Worm (Caenorhabditis elegans) whole organism, L3 larva: ENCODE data around the gene F43G6.17.

Experiments
- ZK546.5 ChIP-seq: sonication (generic microtip); optimal IDR thresholded peaks from 2 replicates; lab custom pipeline; 2017; ENCODE audit warnings: missing biosample characterization, missing genetic modification characterization
- ceh-82 ChIP-seq: fragments of 150-350 bp; optimal IDR thresholded peaks from 2 replicates; lab custom pipeline; 2014; ENCODE audit warnings: missing biosample characterization, missing genetic modification characterization
- daf-12 ChIP-seq: fragments of 150-350 bp; optimal IDR thresholded peaks from 2 replicates; lab custom pipeline; 2014; ENCODE audit warnings: missing biosample characterization, missing genetic modification reagents, missing genetic modification characterization
- fos-1 ChIP-seq: fragments of 150-350 bp; optimal IDR thresholded peaks from 2 replicates; lab custom pipeline; 2014; ENCODE audit warnings: missing biosample characterization, missing genetic modification characterization
- jun-1 ChIP-seq: fragments of 150-350 bp; optimal IDR thresholded peaks from 2 replicates; lab custom pipeline; 2014; ENCODE audit warnings: missing biosample characterization, missing genetic modification reagents, missing genetic modification characterization
- nfya-1 ChIP-seq: sonication (generic microtip); optimal IDR thresholded peaks from 2 replicates; lab custom pipeline; 2017; ENCODE audit warnings: missing genetic modification characterization, mild to moderate bottlenecking, missing compliant biosample characterization, antibody characterized with exemption, moderate library complexity; ENCODE audit not compliant: insufficient read depth
- nhr-25 ChIP-seq: sonication (generic microtip); optimal IDR thresholded peaks from 2 replicates; lab custom pipeline; 2017; ENCODE audit warnings: missing biosample characterization, missing genetic modification characterization
- pqm-1 ChIP-seq: fragments of 150-350 bp; optimal IDR thresholded peaks from 2 replicates; lab custom pipeline; 2017; ENCODE audit warnings: missing biosample characterization, missing genetic modification characterization, inconsistent platforms
- snpc-4 ChIP-seq: fragments of 150-350 bp; optimal IDR thresholded peaks from 2 replicates; lab custom pipeline; 2014; ENCODE audit warnings: missing biosample characterization, missing genetic modification characterization
- unc-62 ChIP-seq: fragments of 150-350 bp; sonication (generic microtip); optimal IDR thresholded peaks from 4 replicates; lab custom pipeline; 2014; ENCODE audit warnings: missing biosample characterization, missing genetic modification reagents, missing genetic modification characterization
- ztf-11 ChIP-seq: fragments of 150-350 bp; optimal IDR thresholded peaks from 2 replicates; lab custom pipeline; 2014; ENCODE audit warnings: missing biosample characterization, missing genetic modification characterization

ce11 chrII:11811241-11811640 is 8.7 kb downstream of the F43G6.17 start:
- TF ChIP-seq ceh-82 (no peak), snpc-4 (no peak), nfya-1 (no peak), jun-1 (tag; lab: Kevin White, UChicago) (no peak), ZK546.5 (tag; lab: Kevin White, UChicago) (no peak), pqm-1 (tag; lab: Kevin White, UChicago) (no peak), daf-12 (tag; lab: Kevin White, UChicago) (no peak), ztf-11 (tag; lab: Kevin White, UChicago) (no peak), nhr-25 (no peak), unc-62 (no peak), fos-1 (no peak)
